Fruit fly (Drosophila melanogaster) whole organism, embryonic: ENCODE measurements around the gene CG43138.

Source experiments
- Ada2b ChIP-seq: fragments of 200-800 bp; sonication (Bioruptor generic); IDR thresholded peaks from 2 replicates; pipeline ENCODE4 v1.3.6; 2022; ENCODE audit warnings: missing biosample characterization, missing genetic modification characterization
- CG10431 ChIP-seq: fragments of 200-800 bp; sonication (Bioruptor generic); optimal IDR thresholded peaks from 3 replicates; lab custom pipeline; 2018; ENCODE audit warnings: missing biosample characterization, mild to moderate bottlenecking, missing genetic modification characterization
- CG11695 ChIP-seq: fragments of 200-800 bp; sonication (Bioruptor generic); IDR thresholded peaks from 3 replicates; pipeline ENCODE4 v1.3.6; 2022; ENCODE audit warnings: missing biosample characterization, missing genetic modification characterization
- CG12236 ChIP-seq: fragments of 200-800 bp; sonication (Bioruptor generic); optimal IDR thresholded peaks from 2 replicates; lab custom pipeline; 2016; ENCODE audit warnings: missing biosample characterization, missing genetic modification characterization
- CG12769 ChIP-seq: fragments of 200-800 bp; sonication (Bioruptor generic); optimal IDR thresholded peaks from 2 replicates; lab custom pipeline; 2019; ENCODE audit warnings: missing biosample characterization, mild to moderate bottlenecking, missing genetic modification characterization, moderate library complexity
- CG15073 ChIP-seq: fragments of 200-800 bp; sonication (Bioruptor generic); optimal IDR thresholded peaks from 2 replicates; lab custom pipeline; 2016; ENCODE audit warnings: missing biosample characterization, missing genetic modification characterization
- CG15479 ChIP-seq: fragments of 200-800 bp; sonication (Bioruptor generic); optimal IDR thresholded peaks from 3 replicates; lab custom pipeline; 2019; ENCODE audit warnings: missing biosample characterization, mild to moderate bottlenecking, missing genetic modification characterization, moderate library complexity
- CG1603 ChIP-seq: fragments of 200-800 bp; sonication (Bioruptor generic); optimal IDR thresholded peaks from 2 replicates; lab custom pipeline; 2019; ENCODE audit warnings: missing biosample characterization, mild to moderate bottlenecking, missing genetic modification characterization, moderate library complexity
- CG3163 ChIP-seq: fragments of 200-800 bp; sonication (Bioruptor generic); optimal IDR thresholded peaks from 3 replicates; lab custom pipeline; 2016; ENCODE audit warnings: missing biosample characterization, missing genetic modification characterization
- CG34376 ChIP-seq: fragments of 200-800 bp; sonication (Bioruptor generic); optimal IDR thresholded peaks from 2 replicates; lab custom pipeline; 2018; ENCODE audit warnings: missing biosample characterization, mild to moderate bottlenecking, missing genetic modification characterization
- CG3995 ChIP-seq: fragments of 200-800 bp; sonication (Bioruptor generic); optimal IDR thresholded peaks from 3 replicates; lab custom pipeline; 2016; ENCODE audit warnings: missing biosample characterization, missing genetic modification characterization
- CG4820 ChIP-seq: fragments of 200-800 bp; sonication (Bioruptor generic); optimal IDR thresholded peaks from 3 replicates; lab custom pipeline; 2016; ENCODE audit warnings: missing biosample characterization, missing genetic modification characterization
- CG6272 ChIP-seq: fragments of 200-800 bp; sonication (Bioruptor generic); IDR thresholded peaks from 2 replicates; pipeline ENCODE4 v1.3.6; 2022; ENCODE audit warnings: missing biosample characterization, missing genetic modification characterization
- CG8765 ChIP-seq: fragments of 200-800 bp; sonication (Bioruptor generic); IDR thresholded peaks from 2 replicates; pipeline ENCODE4 v1.3.6; 2022; ENCODE audit warnings: missing biosample characterization, missing genetic modification characterization
- Dbx ChIP-seq: fragments of 200-800 bp; sonication (Bioruptor generic); IDR thresholded peaks from 3 replicates; pipeline ENCODE4 v1.3.6; 2022; ENCODE audit warnings: missing biosample characterization, missing genetic modification characterization
- Dek ChIP-seq: fragments of 200-800 bp; sonication (Bioruptor generic); optimal IDR thresholded peaks from 3 replicates; lab custom pipeline; 2019; ENCODE audit warnings: missing biosample characterization, mild to moderate bottlenecking, missing genetic modification characterization, moderate library complexity
- Dfd ChIP-seq, 2 experiments: fragments of >200 bp; optimal IDR thresholded peaks; 2 replicates each; lab custom pipeline; 2017; ENCODE audit warnings: missing biosample characterization in 2 of 2, missing genetic modification characterization in 2 of 2
- Ets65A ChIP-seq: fragments of 200-800 bp; sonication (Bioruptor generic); peaks from one replicate; lab custom pipeline; 2016; ENCODE audit warnings: missing biosample characterization, missing genetic modification characterization
- Fer1 ChIP-seq: fragments of 200-800 bp; sonication (Bioruptor generic); optimal IDR thresholded peaks from 2 replicates; lab custom pipeline; 2017; ENCODE audit warnings: missing biosample characterization, mild to moderate bottlenecking, missing genetic modification characterization
- Fer3 ChIP-seq: fragments of 200-800 bp; sonication (Bioruptor generic); optimal IDR thresholded peaks from 2 replicates; lab custom pipeline; 2018; ENCODE audit warnings: missing biosample characterization, mild to moderate bottlenecking, missing genetic modification characterization, moderate library complexity
- H15 ChIP-seq: fragments of 200-800 bp; sonication (Bioruptor generic); IDR thresholded peaks from 3 replicates; pipeline ENCODE4 v1.3.6; 2022; ENCODE audit warnings: missing biosample characterization, missing genetic modification characterization
- HLH3B ChIP-seq: fragments of 200-800 bp; sonication (Bioruptor generic); IDR thresholded peaks from 2 replicates; pipeline ENCODE4 v1.3.6; 2022; ENCODE audit warnings: missing biosample characterization, missing genetic modification characterization
- HLH4C ChIP-seq: fragments of 200-800 bp; sonication (Bioruptor generic); IDR thresholded peaks from 3 replicates; pipeline ENCODE4 v1.3.6; 2022; ENCODE audit warnings: missing biosample characterization, missing genetic modification characterization; ENCODE audit not compliant: partially characterized antibody
- HLH54F ChIP-seq: fragments of 200-800 bp; sonication (Bioruptor generic); optimal IDR thresholded peaks from 3 replicates; lab custom pipeline; 2016; ENCODE audit warnings: missing biosample characterization, missing genetic modification characterization
- Lhr ChIP-seq: fragments of 200-800 bp; sonication (Bioruptor generic); optimal IDR thresholded peaks from 3 replicates; lab custom pipeline; 2017; ENCODE audit warnings: mild to moderate bottlenecking, missing biosample characterization, missing genetic modification reagents, missing genetic modification characterization
- Meics ChIP-seq: fragments of 200-800 bp; sonication (Bioruptor generic); optimal IDR thresholded peaks from 2 replicates; lab custom pipeline; 2017; ENCODE audit warnings: missing biosample characterization, mild to moderate bottlenecking, missing genetic modification characterization
- Nf-YB ChIP-seq: fragments of 200-800 bp; sonication (Bioruptor generic); optimal IDR thresholded peaks from 3 replicates; lab custom pipeline; 2019; ENCODE audit warnings: missing biosample characterization, mild to moderate bottlenecking, missing genetic modification characterization, moderate library complexity
- Spps ChIP-seq: fragments of 200-800 bp; sonication (Bioruptor generic); optimal IDR thresholded peaks from 2 replicates; lab custom pipeline; 2018; ENCODE audit warnings: missing biosample characterization, mild to moderate bottlenecking, missing genetic modification characterization
- Stat92E ChIP-seq, 3 experiments: fragments of >200 bp in 2 of 3; fragments of 200-800 bp in 1 of 3; sonication (Bioruptor generic) in 1 of 3; optimal IDR thresholded peaks; 2 replicates each; lab custom pipeline; 2017 to 2019; ENCODE audit warnings: missing biosample characterization in 3 of 3, missing genetic modification characterization in 3 of 3, mild to moderate bottlenecking in 1 of 3, moderate library complexity in 1 of 3
- amos ChIP-seq: fragments of 200-800 bp; sonication (Bioruptor generic); IDR thresholded peaks from 2 replicates; pipeline ENCODE4 v1.3.6; 2022; ENCODE audit warnings: missing biosample characterization, missing genetic modification characterization; ENCODE audit not compliant: partially characterized antibody
- aop ChIP-seq: fragments of 200-800 bp; sonication (Bioruptor generic); IDR thresholded peaks from 2 replicates; pipeline ENCODE4 v1.3.6; 2022; ENCODE audit warnings: missing biosample characterization, missing genetic modification characterization
- bab2 ChIP-seq: fragments of 200-800 bp; sonication (Bioruptor generic); optimal IDR thresholded peaks from 2 replicates; lab custom pipeline; 2016; ENCODE audit warnings: missing biosample characterization, missing genetic modification characterization
- cas ChIP-seq: fragments of 200-800 bp; sonication (Bioruptor generic); IDR thresholded peaks from 2 replicates; pipeline ENCODE4 v1.3.6; 2022; ENCODE audit warnings: missing biosample characterization, missing genetic modification characterization
- cg ChIP-seq: fragments of 200-800 bp; sonication (Bioruptor generic); optimal IDR thresholded peaks from 3 replicates; lab custom pipeline; 2019; ENCODE audit warnings: missing biosample characterization, mild to moderate bottlenecking, missing genetic modification characterization, moderate library complexity
- crol ChIP-seq: fragments of 200-800 bp; sonication (Bioruptor generic); IDR thresholded peaks from 2 replicates; pipeline ENCODE4 v1.3.6; 2022; ENCODE audit warnings: missing biosample characterization, missing genetic modification characterization
- da ChIP-seq: fragments of 200-800 bp; sonication (Bioruptor generic); optimal IDR thresholded peaks from 2 replicates; lab custom pipeline; 2016; ENCODE audit warnings: missing biosample characterization, missing genetic modification characterization
- gcm ChIP-seq: fragments of 200-800 bp; sonication (Bioruptor generic); optimal IDR thresholded peaks from 2 replicates; lab custom pipeline; 2019; ENCODE audit warnings: missing biosample characterization, mild to moderate bottlenecking, missing genetic modification characterization, moderate library complexity
- gsb ChIP-seq: fragments of 200-800 bp; sonication (Bioruptor generic); IDR thresholded peaks from 2 replicates; pipeline ENCODE4 v1.3.6; 2022; ENCODE audit warnings: missing biosample characterization, missing genetic modification characterization
- inv ChIP-seq: fragments of 200-800 bp; sonication (Bioruptor generic); IDR thresholded peaks from 2 replicates; pipeline ENCODE4 v1.3.6; 2022; ENCODE audit warnings: missing biosample characterization, missing genetic modification characterization; ENCODE audit not compliant: partially characterized antibody
- jigr1 ChIP-seq: fragments of 200-800 bp; sonication (Bioruptor generic); IDR thresholded peaks from 3 replicates; pipeline ENCODE4 v1.3.6; 2022; ENCODE audit warnings: missing biosample characterization, missing genetic modification characterization
- jumu ChIP-seq: fragments of 200-800 bp; sonication (Bioruptor generic); optimal IDR thresholded peaks from 3 replicates; lab custom pipeline; 2016; ENCODE audit warnings: missing biosample characterization, missing genetic modification characterization
- nau ChIP-seq: fragments of 200-800 bp; sonication (Bioruptor generic); optimal IDR thresholded peaks from 3 replicates; lab custom pipeline; 2017; ENCODE audit warnings: missing biosample characterization, mild to moderate bottlenecking, missing genetic modification characterization, missing genetic modification reagents
- ranshi ChIP-seq: fragments of 200-800 bp; sonication (Bioruptor generic); IDR thresholded peaks from 2 replicates; pipeline ENCODE4 v1.3.6; 2022; ENCODE audit warnings: missing biosample characterization, missing genetic modification characterization
- repo ChIP-seq: fragments of 200-800 bp; sonication (Bioruptor generic); optimal IDR thresholded peaks from 2 replicates; lab custom pipeline; 2016; ENCODE audit warnings: missing biosample characterization, missing genetic modification characterization
- scrt ChIP-seq: fragments of 200-800 bp; sonication (Bioruptor generic); optimal IDR thresholded peaks from 2 replicates; lab custom pipeline; 2018; ENCODE audit warnings: missing biosample characterization, mild to moderate bottlenecking, missing genetic modification characterization, moderate library complexity
- sd ChIP-seq: fragments of 200-800 bp; sonication (Bioruptor generic); optimal IDR thresholded peaks from 3 replicates; lab custom pipeline; 2018; ENCODE audit warnings: missing biosample characterization, mild to moderate bottlenecking, missing genetic modification characterization, moderate library complexity
- shn ChIP-seq: fragments of 200-800 bp; sonication (Bioruptor generic); optimal IDR thresholded peaks from 3 replicates; lab custom pipeline; 2016; ENCODE audit warnings: missing biosample characterization, missing genetic modification characterization
- sisA ChIP-seq: fragments of 200-800 bp; sonication (Bioruptor generic); IDR thresholded peaks from 2 replicates; pipeline ENCODE4 v1.3.6; 2022; ENCODE audit warnings: missing biosample characterization, missing genetic modification characterization
- tio ChIP-seq: fragments of 200-800 bp; sonication (Bioruptor generic); optimal IDR thresholded peaks from 2 replicates; lab custom pipeline; 2017; ENCODE audit warnings: missing biosample characterization, missing genetic modification characterization, inconsistent platforms
- usp ChIP-seq: fragments of >200 bp; optimal IDR thresholded peaks from 2 replicates; lab custom pipeline; 2017; ENCODE audit warnings: missing biosample characterization, missing genetic modification characterization
- wek ChIP-seq: fragments of 200-800 bp; sonication (Bioruptor generic); optimal IDR thresholded peaks from 3 replicates; lab custom pipeline; 2018; ENCODE audit warnings: missing biosample characterization, mild to moderate bottlenecking, missing genetic modification characterization, moderate library complexity
- zfh2 ChIP-seq: fragments of 200-800 bp; sonication (Bioruptor generic); optimal IDR thresholded peaks from 2 replicates; lab custom pipeline; 2016; ENCODE audit warnings: missing biosample characterization, missing genetic modification characterization

Gene CG43138

dm6 chrX:7550704-7551103 is 22.6 kb downstream of the CG43138 start (continued):
- TF ChIP-seq Dek, result no peak
- TF ChIP-seq Fer3 (tag; lab: Kevin White, UChicago), result peak; percentile 26
- no peak for TF ChIP-seq cg (GFP tag; lab: Kevin White, UChicago)
- TF ChIP-seq repo (GFP tag; lab: Kevin White, UChicago), result no peak
- no peak for TF ChIP-seq HLH54F
- no peak for TF ChIP-seq inv (GFP tag; lab: Robert Waterston, UW)
- TF ChIP-seq CG3995 (GFP tag; lab: Kevin White, UChicago), result no peak
- no peak for TF ChIP-seq sisA (GFP tag; lab: Robert Waterston, UW)
- TF ChIP-seq Meics (GFP tag; lab: Kevin White, UChicago), result peak; percentile 26
- no peak for TF ChIP-seq Dbx (GFP tag; lab: Robert Waterston, UW)
- no peak for TF ChIP-seq CG12769 (tag; lab: Kevin White, UChicago)
- no peak for TF ChIP-seq nau (GFP tag; lab: Kevin White, UChicago)
- peak; percentile 0 for TF ChIP-seq scrt (GFP tag; lab: Kevin White, UChicago)
- TF ChIP-seq bab2 (GFP tag; lab: Kevin White, UChicago), result no peak
- TF ChIP-seq Lhr (GFP tag; lab: Kevin White, UChicago), result no peak
- TF ChIP-seq Spps (tag; lab: Kevin White, UChicago), result no peak
- no peak for TF ChIP-seq HLH4C (GFP tag; lab: Robert Waterston, UW)
- no peak for TF ChIP-seq gsb (GFP tag; lab: Robert Waterston, UW)
- peak; percentile 27; the same call in 1 of the 2 replicates for TF ChIP-seq Ada2b (GFP tag; lab: Robert Waterston, UW)
- no peak for TF ChIP-seq CG10431
- TF ChIP-seq ranshi, result no peak
- TF ChIP-seq jumu (GFP tag; lab: Kevin White, UChicago), result no peak
- TF ChIP-seq CG15479 (GFP tag; lab: Kevin White, UChicago), result no peak
- no peak for TF ChIP-seq CG34376 (GFP tag; lab: Kevin White, UChicago)
- TF ChIP-seq cas (GFP tag; lab: Robert Waterston, UW), result no peak
- TF ChIP-seq gcm (GFP tag; lab: Kevin White, UChicago), result no peak
- TF ChIP-seq Fer1 (GFP tag; lab: Kevin White, UChicago), result no peak
- no peak for TF ChIP-seq jigr1 (GFP tag; lab: Robert Waterston, UW)
- TF ChIP-seq HLH3B (GFP tag; lab: Robert Waterston, UW), result no peak; the same call in 1 of the 2 replicates
- TF ChIP-seq Ets65A, result no peak
- TF ChIP-seq zfh2 (GFP tag; lab: Kevin White, UChicago), result no peak
- TF ChIP-seq shn, result no peak
- no peak for TF ChIP-seq aop (GFP tag; lab: Robert Waterston, UW)
- no peak for TF ChIP-seq CG12236
- TF ChIP-seq CG8765, result no peak
- TF ChIP-seq CG11695, result 0 out of 3 replicates have a peak, but pooled peaks have one; percentile 31
- no peak for TF ChIP-seq amos (GFP tag; lab: Robert Waterston, UW)
- TF ChIP-seq CG1603 (tag; lab: Kevin White, UChicago), result no peak
- TF ChIP-seq wek, result no peak
- no peak for TF ChIP-seq tio (GFP tag; lab: Kevin White, UChicago)
- no peak for TF ChIP-seq da (GFP tag; lab: Kevin White, UChicago)
- no peak for TF ChIP-seq sd (tag; lab: Kevin White, UChicago)
- TF ChIP-seq CG15073 (GFP tag; lab: Kevin White, UChicago), result no peak
- no peak for TF ChIP-seq H15 (GFP tag; lab: Robert Waterston, UW)
- no peak for TF ChIP-seq Dfd (GFP tag; optimal IDR thresholded peaks at IDR 0.05; lab: Kevin White, UChicago)
- no peak for TF ChIP-seq Nf-YB
- no peak for TF ChIP-seq crol
- no peak for TF ChIP-seq CG4820 (GFP tag; lab: Kevin White, UChicago)
- no peak for TF ChIP-seq Stat92E (GFP tag; optimal IDR thresholded peaks at IDR 0.05; lab: Kevin White, UChicago)
- no peak for TF ChIP-seq CG6272
- no peak for TF ChIP-seq CG3163 (GFP tag; lab: Kevin White, UChicago)
- no peak for TF ChIP-seq usp (GFP tag; lab: Kevin White, UChicago)
